Fruit fly (Drosophila melanogaster) S2 (cell line): ENCODE measurements around the gene CG14014.

Source experiments
- CG8478 ChIP-seq: fragments of >200 bp; optimal IDR thresholded peaks from 2 replicates; lab custom pipeline; 2018
- CTCF ChIP-seq, 2 experiments: fragments of >200 bp; optimal IDR thresholded peaks; 2 replicates each; lab custom pipeline; 2018

DNA sequence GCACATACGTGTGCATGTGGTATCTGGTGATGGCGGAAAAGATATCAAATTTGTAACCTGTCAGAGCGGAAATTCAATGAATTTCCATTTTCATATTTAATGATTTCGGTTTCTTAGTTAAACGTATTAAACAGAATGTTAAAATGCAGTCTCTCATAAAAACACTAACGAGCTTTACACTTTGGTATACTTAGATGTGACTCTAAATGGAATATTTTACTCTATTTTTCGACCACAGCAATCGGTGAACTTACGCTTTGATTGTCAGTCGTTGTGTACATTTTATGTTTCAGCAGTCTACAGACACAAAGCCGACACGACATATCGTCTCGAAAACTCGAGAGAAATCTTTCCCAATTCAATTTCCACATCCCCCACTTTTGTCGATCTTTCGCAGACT, 45.9 kb upstream of the CG14014 start, which contains the start of gene CG18266:
- TF ChIP-seq CG8478 (no peak), CTCF (optimal IDR thresholded peaks at IDR 0.05; lab: Kevin White, UChicago) (no peak)
